Fruit fly (Drosophila melanogaster) whole organism, embryonic: ENCODE measurements around the gene Sfxn2.

ENCODE experiments used
- Atf-2 ChIP-seq: fragments of 200-800 bp; sonication (Bioruptor generic); optimal IDR thresholded peaks from 2 replicates; lab custom pipeline; 2016; ENCODE audit warnings: missing biosample characterization, missing genetic modification characterization
- B-H1 ChIP-seq: fragments of 200-800 bp; sonication (Bioruptor generic); IDR thresholded peaks from 3 replicates; pipeline ENCODE4 v1.3.6; 2022; ENCODE audit warnings: missing biosample characterization, missing genetic modification characterization
- CG12299 ChIP-seq: fragments of 200-800 bp; sonication (Bioruptor generic); optimal IDR thresholded peaks from 2 replicates; lab custom pipeline; 2018; ENCODE audit warnings: missing biosample characterization, mild to moderate bottlenecking, missing genetic modification characterization
- CG12942 ChIP-seq: fragments of 200-800 bp; sonication (Bioruptor generic); optimal IDR thresholded peaks from 3 replicates; lab custom pipeline; 2016; ENCODE audit warnings: missing biosample characterization, missing genetic modification characterization
- CG14860 ChIP-seq: fragments of 200-800 bp; sonication (Bioruptor generic); IDR thresholded peaks from 3 replicates; pipeline ENCODE4 v1.3.6; 2022; ENCODE audit warnings: missing biosample characterization, missing genetic modification characterization; ENCODE audit not compliant: partially characterized antibody
- CG15011 ChIP-seq: fragments of 200-800 bp; sonication (Bioruptor generic); optimal IDR thresholded peaks from 3 replicates; lab custom pipeline; 2018; ENCODE audit warnings: missing biosample characterization, mild to moderate bottlenecking, missing genetic modification characterization
- CG17359 ChIP-seq: fragments of 200-800 bp; sonication (Bioruptor generic); optimal IDR thresholded peaks from 3 replicates; lab custom pipeline; 2018; ENCODE audit warnings: missing biosample characterization, mild to moderate bottlenecking, missing genetic modification characterization, moderate library complexity
- CG18011 ChIP-seq: fragments of 200-800 bp; sonication (Bioruptor generic); optimal IDR thresholded peaks from 2 replicates; lab custom pipeline; 2017; ENCODE audit warnings: missing biosample characterization, missing genetic modification characterization, mild to moderate bottlenecking, moderate library complexity, missing genotype
- CG18599 ChIP-seq: fragments of 200-800 bp; sonication (Bioruptor generic); optimal IDR thresholded peaks from 3 replicates; lab custom pipeline; 2017; ENCODE audit warnings: missing biosample characterization, missing genetic modification characterization, mild to moderate bottlenecking, moderate library complexity, missing genetic modification reagents
- CG2129 ChIP-seq: fragments of 200-800 bp; sonication (Bioruptor generic); IDR thresholded peaks from 2 replicates; pipeline ENCODE4 v1.3.6; 2022; ENCODE audit warnings: missing biosample characterization, missing genetic modification characterization; ENCODE audit not compliant: partially characterized antibody
- CG3281 ChIP-seq: fragments of 200-800 bp; sonication (Bioruptor generic); optimal IDR thresholded peaks from 3 replicates; lab custom pipeline; 2017; ENCODE audit warnings: missing biosample characterization, mild to moderate bottlenecking, missing genetic modification characterization
- CG6254 ChIP-seq: fragments of 200-800 bp; sonication (Bioruptor generic); optimal IDR thresholded peaks from 3 replicates; lab custom pipeline; 2017; ENCODE audit warnings: mild to moderate bottlenecking, missing biosample characterization, missing genetic modification reagents, missing genetic modification characterization
- CG7357 ChIP-seq: fragments of 200-800 bp; sonication (Bioruptor generic); IDR thresholded peaks from 3 replicates; pipeline ENCODE4 v1.3.6; 2022; ENCODE audit warnings: missing biosample characterization, missing genetic modification characterization
- CG8281 ChIP-seq: fragments of 200-800 bp; sonication (Bioruptor generic); optimal IDR thresholded peaks from 2 replicates; lab custom pipeline; 2018; ENCODE audit warnings: missing biosample characterization, mild to moderate bottlenecking, missing genetic modification characterization, moderate library complexity
- CG8944 ChIP-seq: fragments of 200-800 bp; sonication (Bioruptor generic); optimal IDR thresholded peaks from 3 replicates; lab custom pipeline; 2016; ENCODE audit warnings: missing biosample characterization, missing genetic modification characterization
- CG9797 ChIP-seq: fragments of 200-800 bp; sonication (Bioruptor generic); optimal IDR thresholded peaks from 3 replicates; lab custom pipeline; 2018; ENCODE audit warnings: missing biosample characterization, mild to moderate bottlenecking, missing genetic modification characterization
- Dp ChIP-seq: fragments of 200-800 bp; sonication (Bioruptor generic); optimal IDR thresholded peaks from 2 replicates; lab custom pipeline; 2018; ENCODE audit warnings: missing biosample characterization, mild to moderate bottlenecking, missing genetic modification characterization, moderate library complexity
- E2f2 ChIP-seq: fragments of 200-800 bp; sonication (Bioruptor generic); IDR thresholded peaks from 2 replicates; pipeline ENCODE4 v1.3.6; 2022; ENCODE audit warnings: missing biosample characterization, missing genetic modification characterization
- Eip74EF ChIP-seq, 2 experiments: fragments of 200-800 bp in 1 of 2; fragments of >200 bp in 1 of 2; sonication (Bioruptor generic) in 1 of 2; optimal IDR thresholded peaks; 2 replicates each; lab custom pipeline; 2017 to 2019; ENCODE audit warnings: missing biosample characterization in 2 of 2, missing genetic modification characterization in 2 of 2, mild to moderate bottlenecking in 1 of 2, moderate library complexity in 1 of 2
- Ets65A ChIP-seq: fragments of 200-800 bp; sonication (Bioruptor generic); peaks from one replicate; lab custom pipeline; 2016; ENCODE audit warnings: missing biosample characterization, missing genetic modification characterization
- Fer2 ChIP-seq: fragments of 200-800 bp; sonication (Bioruptor generic); optimal IDR thresholded peaks from 2 replicates; lab custom pipeline; 2018; ENCODE audit warnings: missing biosample characterization, mild to moderate bottlenecking, missing genetic modification characterization, moderate library complexity
- HLH3B ChIP-seq: fragments of 200-800 bp; sonication (Bioruptor generic); IDR thresholded peaks from 2 replicates; pipeline ENCODE4 v1.3.6; 2022; ENCODE audit warnings: missing biosample characterization, missing genetic modification characterization
- Jarid2 ChIP-seq: fragments of 200-800 bp; sonication (Bioruptor generic); optimal IDR thresholded peaks from 3 replicates; lab custom pipeline; 2017; ENCODE audit warnings: mild to moderate bottlenecking, missing biosample characterization, missing genetic modification reagents, missing genetic modification characterization
- NfI ChIP-seq: fragments of 200-800 bp; sonication (Bioruptor generic); optimal IDR thresholded peaks from 3 replicates; lab custom pipeline; 2018; ENCODE audit warnings: missing biosample characterization, mild to moderate bottlenecking, missing genetic modification characterization, moderate library complexity
- Pdp1 ChIP-seq, 2 experiments: fragments of 200-800 bp; sonication (Bioruptor generic); optimal IDR thresholded peaks; 3 replicates each; lab custom pipeline; 2016; ENCODE audit warnings: missing biosample characterization in 2 of 2, missing genetic modification characterization in 2 of 2, mild to moderate bottlenecking in 1 of 2, moderate library complexity in 1 of 2
- Ssrp ChIP-seq: fragments of 200-800 bp; sonication (Bioruptor generic); optimal IDR thresholded peaks from 2 replicates; lab custom pipeline; 2018; ENCODE audit warnings: missing biosample characterization, mild to moderate bottlenecking, missing genetic modification characterization, moderate library complexity
- Tbp ChIP-seq: fragments of >200 bp; optimal IDR thresholded peaks from 2 replicates; lab custom pipeline; 2018; ENCODE audit warnings: missing biosample characterization, missing genetic modification characterization
- ab ChIP-seq: fragments of 200-800 bp; sonication (Bioruptor generic); optimal IDR thresholded peaks from 2 replicates; lab custom pipeline; 2016; ENCODE audit warnings: missing biosample characterization, missing genetic modification characterization
- bbx ChIP-seq: fragments of 200-800 bp; sonication (Bioruptor generic); IDR thresholded peaks from 2 replicates; pipeline ENCODE4 v1.3.6; 2022; ENCODE audit warnings: missing biosample characterization, missing genetic modification characterization; ENCODE audit not compliant: partially characterized antibody
- bsh ChIP-seq, 2 experiments: fragments of 200-800 bp; sonication (Bioruptor generic); optimal IDR thresholded peaks; 2 replicates each; lab custom pipeline; 2017 to 2018; ENCODE audit warnings: mild to moderate bottlenecking in 2 of 2, missing biosample characterization in 2 of 2, missing genetic modification characterization in 2 of 2, moderate library complexity in 1 of 2
- caup ChIP-seq: fragments of 200-800 bp; sonication (Bioruptor generic); optimal IDR thresholded peaks from 3 replicates; lab custom pipeline; 2017; ENCODE audit warnings: missing biosample characterization, mild to moderate bottlenecking, missing genetic modification characterization, moderate library complexity; ENCODE audit not compliant: severe bottlenecking
- crc ChIP-seq: fragments of 200-800 bp; sonication (Bioruptor generic); optimal IDR thresholded peaks from 2 replicates; lab custom pipeline; 2016; ENCODE audit warnings: missing biosample characterization, missing genetic modification characterization
- dan ChIP-seq: fragments of 200-800 bp; sonication (Bioruptor generic); IDR thresholded peaks from 2 replicates; pipeline ENCODE4 v1.3.6; 2022; ENCODE audit warnings: missing biosample characterization, missing genetic modification characterization
- dm ChIP-seq: fragments of 200-800 bp; sonication (Bioruptor generic); optimal IDR thresholded peaks from 3 replicates; lab custom pipeline; 2016; ENCODE audit warnings: missing biosample characterization, missing genetic modification characterization
- dmrt11E ChIP-seq: fragments of 200-800 bp; sonication (Bioruptor generic); optimal IDR thresholded peaks from 3 replicates; lab custom pipeline; 2018; ENCODE audit warnings: missing biosample characterization, mild to moderate bottlenecking, missing genetic modification characterization, moderate library complexity
- gcm2 ChIP-seq: fragments of 200-800 bp; sonication (Bioruptor generic); optimal IDR thresholded peaks from 2 replicates; lab custom pipeline; 2016; ENCODE audit warnings: missing biosample characterization, missing genetic modification characterization
- gsb ChIP-seq: fragments of 200-800 bp; sonication (Bioruptor generic); IDR thresholded peaks from 2 replicates; pipeline ENCODE4 v1.3.6; 2022; ENCODE audit warnings: missing biosample characterization, missing genetic modification characterization
- gsb-n ChIP-seq: fragments of 200-800 bp; sonication (Bioruptor generic); optimal IDR thresholded peaks from 3 replicates; lab custom pipeline; 2018; ENCODE audit warnings: missing biosample characterization, mild to moderate bottlenecking, missing genetic modification characterization
- kni ChIP-seq: fragments of 200-800 bp; sonication (Bioruptor generic); optimal IDR thresholded peaks from 3 replicates; lab custom pipeline; 2017; ENCODE audit warnings: mild to moderate bottlenecking, missing biosample characterization, missing genetic modification reagents, missing genetic modification characterization
- mirr ChIP-seq: fragments of 200-800 bp; sonication (Bioruptor generic); optimal IDR thresholded peaks from 3 replicates; lab custom pipeline; 2018; ENCODE audit warnings: missing biosample characterization, mild to moderate bottlenecking, missing genetic modification characterization
- nerfin-1 ChIP-seq: fragments of 200-800 bp; sonication (Bioruptor generic); optimal IDR thresholded peaks from 3 replicates; lab custom pipeline; 2019; ENCODE audit warnings: missing biosample characterization, mild to moderate bottlenecking, missing genetic modification characterization, moderate library complexity
- org-1 ChIP-seq: fragments of 200-800 bp; sonication (Bioruptor generic); optimal IDR thresholded peaks from 2 replicates; lab custom pipeline; 2017; ENCODE audit warnings: missing biosample characterization, missing genetic modification characterization
- phol ChIP-seq: fragments of 200-800 bp; sonication (Bioruptor generic); optimal IDR thresholded peaks from 3 replicates; lab custom pipeline; 2018; ENCODE audit warnings: missing biosample characterization, mild to moderate bottlenecking, missing genetic modification characterization, moderate library complexity
- prd ChIP-seq, 3 experiments: fragments of >200 bp in 2 of 3; fragments of 200-800 bp in 1 of 3; sonication (Bioruptor generic) in 1 of 3; optimal IDR thresholded peaks in 2 of 3; IDR thresholded peaks in 1 of 3; 2 replicates in 2 of 3; 3 replicates in 1 of 3; pipeline versions ENCODE4 v1.3.6 to Lab custom; 2017 to 2022; ENCODE audit warnings: missing biosample characterization in 1 of 3, missing genetic modification characterization in 1 of 3
- so ChIP-seq: fragments of 200-800 bp; sonication (Bioruptor generic); IDR thresholded peaks from 3 replicates; pipeline ENCODE4 v1.3.6; 2022; ENCODE audit warnings: missing biosample characterization, missing genetic modification characterization
- sr ChIP-seq: fragments of 200-800 bp; sonication (Bioruptor generic); IDR thresholded peaks from 3 replicates; pipeline ENCODE4 v1.3.6; 2022; ENCODE audit warnings: missing biosample characterization, missing genetic modification characterization
- stwl ChIP-seq: fragments of 200-800 bp; sonication (Bioruptor generic); optimal IDR thresholded peaks from 3 replicates; lab custom pipeline; 2018; ENCODE audit warnings: missing biosample characterization, mild to moderate bottlenecking, missing genetic modification characterization, moderate library complexity
- usp ChIP-seq: fragments of >200 bp; optimal IDR thresholded peaks from 2 replicates; lab custom pipeline; 2017; ENCODE audit warnings: missing biosample characterization, missing genetic modification characterization

Gene Sfxn2

dm6 chr3L:19071173-19071844 is 8.3 kb downstream of the Sfxn2 start (continued):
- TF ChIP-seq CG12942 (GFP tag; lab: Kevin White, UChicago) (no peak), B-H1 (GFP tag; lab: Robert Waterston, UW) (no peak), nerfin-1 (tag; lab: Kevin White, UChicago) (no peak), mirr (GFP tag; lab: Kevin White, UChicago) (peak; percentile 34), bsh (GFP tag; optimal IDR thresholded peaks at IDR 0.05; lab: Kevin White, UChicago) (no peak), Pdp1 (GFP tag; optimal IDR thresholded peaks at IDR 0.05; lab: Kevin White, UChicago) (no peak), Dp (no peak), CG15011 (no peak), bbx (no peak), stwl (no peak), CG14860 (GFP tag; lab: Robert Waterston, UW) (no peak), prd (optimal IDR thresholded peaks at IDR 0.05; lab: Kevin White, UChicago) (no peak), prd (GFP tag; IDR thresholded peaks at IDR 0.05; lab: Robert Waterston, UW) (peak; percentile 48; the same call in 1 of the 3 replicates), CG3281 (GFP tag; lab: Kevin White, UChicago) (peak; percentile 53), Ssrp (tag; lab: Kevin White, UChicago) (no peak), gsb-n (no peak), Eip74EF (GFP tag; optimal IDR thresholded peaks at IDR 0.05; lab: Kevin White, UChicago) (peak in 1 of 2 experiments; percentile 45), Jarid2 (GFP tag; lab: Kevin White, UChicago) (peak; percentile 30), ab (GFP tag; lab: Kevin White, UChicago) (no peak), CG7357 (GFP tag; lab: Robert Waterston, UW) (no peak), NfI (GFP tag; lab: Kevin White, UChicago) (no peak), sr (GFP tag; lab: Robert Waterston, UW) (peak; percentile 98), CG6254 (GFP tag; lab: Kevin White, UChicago) (no peak), usp (GFP tag; lab: Kevin White, UChicago) (no peak), Atf-2 (GFP tag; lab: Kevin White, UChicago) (no peak), phol (no peak), CG17359 (tag; lab: Kevin White, UChicago) (peak; percentile 15), crc (no peak), so (no peak), Fer2 (tag; lab: Kevin White, UChicago) (peak; percentile 2), kni (peak; percentile 9), org-1 (peak; percentile 8), HLH3B (GFP tag; lab: Robert Waterston, UW) (peak; percentile 18; the same call in 1 of the 2 replicates), CG9797 (GFP tag; lab: Kevin White, UChicago) (no peak), CG12299 (no peak), caup (GFP tag; lab: Kevin White, UChicago) (peak; percentile 45), Ets65A (GFP tag; lab: Kevin White, UChicago) (no peak), CG8281 (tag; lab: Kevin White, UChicago) (peak; percentile 54), dmrt11E (tag; lab: Kevin White, UChicago) (no peak), CG18011 (GFP tag; lab: Kevin White, UChicago) (no peak), CG18599 (peak; percentile 78), gcm2 (GFP tag; lab: Kevin White, UChicago) (no peak), CG2129 (no peak), E2f2 (GFP tag; lab: Robert Waterston, UW) (no peak), gsb (no peak), dan (GFP tag; lab: Robert Waterston, UW) (no peak), dm (GFP tag; lab: Kevin White, UChicago) (no peak), CG8944 (GFP tag; lab: Kevin White, UChicago) (no peak), Tbp (GFP tag; lab: Kevin White, UChicago) (no peak)
